Fruit fly (Drosophila melanogaster) whole organism, embryonic: ENCODE measurements around the gene Exn.

ENCODE experiments used
- Asciz ChIP-seq: fragments of 200-800 bp; sonication (Bioruptor generic); optimal IDR thresholded peaks from 2 replicates; lab custom pipeline; 2017; ENCODE audit warnings: missing biosample characterization, mild to moderate bottlenecking, missing genetic modification characterization, missing genetic modification reagents
- CG10209 ChIP-seq: fragments of 200-800 bp; sonication (Bioruptor generic); optimal IDR thresholded peaks from 3 replicates; lab custom pipeline; 2017; ENCODE audit warnings: missing biosample characterization, mild to moderate bottlenecking, missing genetic modification characterization, missing genetic modification reagents
- CG1024 ChIP-seq: fragments of 200-800 bp; sonication (Bioruptor generic); IDR thresholded peaks from 2 replicates; pipeline ENCODE4 v1.3.6; 2022; ENCODE audit warnings: missing biosample characterization, missing genetic modification characterization
- CG10366 ChIP-seq: fragments of 200-800 bp; sonication (Bioruptor generic); IDR thresholded peaks from 2 replicates; pipeline ENCODE4 v1.3.6; 2022; ENCODE audit warnings: missing biosample characterization, missing genetic modification characterization
- CG10543 ChIP-seq: fragments of 200-800 bp; sonication (Bioruptor generic); optimal IDR thresholded peaks from 3 replicates; lab custom pipeline; 2017; ENCODE audit warnings: missing biosample characterization, mild to moderate bottlenecking, missing genetic modification characterization, moderate library complexity
- CG11723 ChIP-seq: fragments of 200-800 bp; sonication (Bioruptor generic); optimal IDR thresholded peaks from 2 replicates; lab custom pipeline; 2017; ENCODE audit warnings: missing biosample characterization, mild to moderate bottlenecking, missing genetic modification characterization
- CG12219 ChIP-seq: fragments of 200-800 bp; sonication (Bioruptor generic); optimal IDR thresholded peaks from 3 replicates; lab custom pipeline; 2018; ENCODE audit warnings: missing biosample characterization, mild to moderate bottlenecking, missing genetic modification characterization
- CG13296 ChIP-seq: fragments of 200-800 bp; sonication (Bioruptor generic); optimal IDR thresholded peaks from 3 replicates; lab custom pipeline; 2018; ENCODE audit warnings: missing biosample characterization, mild to moderate bottlenecking, missing genetic modification characterization
- CG15011 ChIP-seq: fragments of 200-800 bp; sonication (Bioruptor generic); optimal IDR thresholded peaks from 3 replicates; lab custom pipeline; 2018; ENCODE audit warnings: missing biosample characterization, mild to moderate bottlenecking, missing genetic modification characterization
- CG1647 ChIP-seq: fragments of 200-800 bp; sonication (Bioruptor generic); optimal IDR thresholded peaks from 3 replicates; lab custom pipeline; 2016; ENCODE audit warnings: missing biosample characterization, missing genetic modification characterization
- CG16813 ChIP-seq: fragments of 200-800 bp; sonication (Bioruptor generic); IDR thresholded peaks from 3 replicates; pipeline ENCODE4 v1.3.6; 2022; ENCODE audit warnings: missing biosample characterization, missing genetic modification characterization; ENCODE audit not compliant: partially characterized antibody
- CG17829 ChIP-seq: fragments of 200-800 bp; optimal IDR thresholded peaks from 2 replicates; lab custom pipeline; 2019; ENCODE audit warnings: missing biosample characterization, mild to moderate bottlenecking, missing genetic modification characterization, moderate library complexity
- CG2202 ChIP-seq: fragments of 200-800 bp; sonication (Bioruptor generic); optimal IDR thresholded peaks from 2 replicates; lab custom pipeline; 2018; ENCODE audit warnings: missing biosample characterization, mild to moderate bottlenecking, missing genetic modification characterization
- CG2678 ChIP-seq: fragments of 200-800 bp; sonication (Bioruptor generic); optimal IDR thresholded peaks from 3 replicates; lab custom pipeline; 2019; ENCODE audit warnings: missing biosample characterization, mild to moderate bottlenecking, missing genetic modification characterization, moderate library complexity
- CG34376 ChIP-seq: fragments of 200-800 bp; sonication (Bioruptor generic); optimal IDR thresholded peaks from 2 replicates; lab custom pipeline; 2018; ENCODE audit warnings: missing biosample characterization, mild to moderate bottlenecking, missing genetic modification characterization
- CG3726 ChIP-seq: fragments of 200-800 bp; sonication (Bioruptor generic); IDR thresholded peaks from 3 replicates; pipeline ENCODE4, ENCODE4 v1.3.6; 2022; ENCODE audit warnings: missing biosample characterization, missing genetic modification characterization
- CG5245 ChIP-seq: fragments of 200-800 bp; sonication (Bioruptor generic); optimal IDR thresholded peaks from 3 replicates; lab custom pipeline; 2016; ENCODE audit warnings: missing biosample characterization, missing genetic modification characterization
- CG7963 ChIP-seq: fragments of 200-800 bp; sonication (Bioruptor generic); IDR thresholded peaks from 3 replicates; pipeline ENCODE4 v1.3.6; 2022; ENCODE audit warnings: missing biosample characterization, missing genetic modification characterization; ENCODE audit not compliant: partially characterized antibody
- CG7987 ChIP-seq: fragments of 200-800 bp; sonication (Bioruptor generic); optimal IDR thresholded peaks from 2 replicates; lab custom pipeline; 2018; ENCODE audit warnings: missing biosample characterization, mild to moderate bottlenecking, missing genetic modification characterization, moderate library complexity
- CG8281 ChIP-seq: fragments of 200-800 bp; sonication (Bioruptor generic); optimal IDR thresholded peaks from 2 replicates; lab custom pipeline; 2018; ENCODE audit warnings: missing biosample characterization, mild to moderate bottlenecking, missing genetic modification characterization, moderate library complexity
- CG8944 ChIP-seq: fragments of 200-800 bp; sonication (Bioruptor generic); optimal IDR thresholded peaks from 3 replicates; lab custom pipeline; 2016; ENCODE audit warnings: missing biosample characterization, missing genetic modification characterization
- Dll ChIP-seq: fragments of 200-800 bp; sonication (Bioruptor generic); IDR thresholded peaks from 4 replicates; pipeline ENCODE4 v1.3.6; 2022; ENCODE audit warnings: missing biosample characterization, missing genetic modification characterization; ENCODE audit not compliant: partially characterized antibody
- Doc2 ChIP-seq: fragments of 200-800 bp; sonication (Bioruptor generic); IDR thresholded peaks from 2 replicates; pipeline ENCODE4 v1.3.6; 2022; ENCODE audit warnings: missing biosample characterization, missing genetic modification characterization
- Drgx ChIP-seq: fragments of 200-800 bp; sonication (Bioruptor generic); IDR thresholded peaks from 2 replicates; pipeline ENCODE4 v1.3.6; 2022; ENCODE audit warnings: missing biosample characterization, missing genetic modification characterization
- Ets97D ChIP-seq: fragments of 200-800 bp; sonication (Bioruptor generic); optimal IDR thresholded peaks from 3 replicates; lab custom pipeline; 2016; ENCODE audit warnings: missing biosample characterization, missing genetic modification characterization
- Hand ChIP-seq: fragments of 200-800 bp; sonication (Bioruptor generic); optimal IDR thresholded peaks from 2 replicates; lab custom pipeline; 2017; ENCODE audit warnings: mild to moderate bottlenecking, missing biosample characterization, missing genetic modification reagents, missing genetic modification characterization
- Hsf ChIP-seq: fragments of 200-800 bp; sonication (Bioruptor generic); optimal IDR thresholded peaks from 3 replicates; lab custom pipeline; 2016; ENCODE audit warnings: missing biosample characterization, missing genetic modification characterization
- Pdp1 ChIP-seq, 2 experiments: fragments of 200-800 bp; sonication (Bioruptor generic); optimal IDR thresholded peaks; 3 replicates each; lab custom pipeline; 2016; ENCODE audit warnings: missing biosample characterization in 2 of 2, missing genetic modification characterization in 2 of 2, mild to moderate bottlenecking in 1 of 2, moderate library complexity in 1 of 2
- Six4 ChIP-seq: fragments of 200-800 bp; sonication (Bioruptor generic); optimal IDR thresholded peaks from 2 replicates; lab custom pipeline; 2016; ENCODE audit warnings: missing biosample characterization, missing genetic modification characterization
- ash1 ChIP-seq: fragments of 200-800 bp; sonication (Bioruptor generic); optimal IDR thresholded peaks from 2 replicates; lab custom pipeline; 2018; ENCODE audit warnings: missing biosample characterization, mild to moderate bottlenecking, missing genetic modification characterization
- bsh ChIP-seq, 2 experiments: fragments of 200-800 bp; sonication (Bioruptor generic); optimal IDR thresholded peaks; 2 replicates each; lab custom pipeline; 2017 to 2018; ENCODE audit warnings: mild to moderate bottlenecking in 2 of 2, missing biosample characterization in 2 of 2, missing genetic modification characterization in 2 of 2, moderate library complexity in 1 of 2
- cas ChIP-seq: fragments of 200-800 bp; sonication (Bioruptor generic); IDR thresholded peaks from 2 replicates; pipeline ENCODE4 v1.3.6; 2022; ENCODE audit warnings: missing biosample characterization, missing genetic modification characterization
- chif ChIP-seq, 2 experiments: fragments of 200-800 bp; sonication (Bioruptor generic); optimal IDR thresholded peaks; 3 replicates each; lab custom pipeline; 2016; ENCODE audit warnings: missing biosample characterization in 2 of 2, missing genetic modification characterization in 2 of 2
- chn ChIP-seq: fragments of 200-800 bp; sonication (Bioruptor generic); optimal IDR thresholded peaks from 2 replicates; lab custom pipeline; 2016; ENCODE audit warnings: missing biosample characterization, missing genetic modification characterization
- da ChIP-seq: fragments of 200-800 bp; sonication (Bioruptor generic); optimal IDR thresholded peaks from 2 replicates; lab custom pipeline; 2016; ENCODE audit warnings: missing biosample characterization, missing genetic modification characterization
- dmrt11E ChIP-seq: fragments of 200-800 bp; sonication (Bioruptor generic); optimal IDR thresholded peaks from 3 replicates; lab custom pipeline; 2018; ENCODE audit warnings: missing biosample characterization, mild to moderate bottlenecking, missing genetic modification characterization, moderate library complexity
- klu ChIP-seq: fragments of 200-800 bp; sonication (Bioruptor generic); IDR thresholded peaks from 2 replicates; pipeline ENCODE4 v1.3.6; 2022; ENCODE audit warnings: missing biosample characterization, missing genetic modification characterization
- nau ChIP-seq: fragments of 200-800 bp; sonication (Bioruptor generic); optimal IDR thresholded peaks from 3 replicates; lab custom pipeline; 2017; ENCODE audit warnings: missing biosample characterization, mild to moderate bottlenecking, missing genetic modification characterization, missing genetic modification reagents
- nerfin-1 ChIP-seq: fragments of 200-800 bp; sonication (Bioruptor generic); optimal IDR thresholded peaks from 3 replicates; lab custom pipeline; 2019; ENCODE audit warnings: missing biosample characterization, mild to moderate bottlenecking, missing genetic modification characterization, moderate library complexity
- phol ChIP-seq: fragments of 200-800 bp; sonication (Bioruptor generic); optimal IDR thresholded peaks from 3 replicates; lab custom pipeline; 2018; ENCODE audit warnings: missing biosample characterization, mild to moderate bottlenecking, missing genetic modification characterization, moderate library complexity
- pzg ChIP-seq: fragments of 200-800 bp; sonication (Bioruptor generic); optimal IDR thresholded peaks from 3 replicates; lab custom pipeline; 2018; ENCODE audit warnings: missing biosample characterization, mild to moderate bottlenecking, missing genetic modification characterization, moderate library complexity
- sr ChIP-seq: fragments of 200-800 bp; sonication (Bioruptor generic); IDR thresholded peaks from 3 replicates; pipeline ENCODE4 v1.3.6; 2022; ENCODE audit warnings: missing biosample characterization, missing genetic modification characterization
- sug ChIP-seq: fragments of 200-800 bp; optimal IDR thresholded peaks from 2 replicates; lab custom pipeline; 2019; ENCODE audit warnings: missing biosample characterization, mild to moderate bottlenecking, missing genetic modification characterization, moderate library complexity
- toy ChIP-seq: fragments of 200-800 bp; sonication (Bioruptor generic); IDR thresholded peaks from 2 replicates; pipeline ENCODE4 v1.3.6; 2022; ENCODE audit warnings: missing biosample characterization, missing genetic modification characterization
- vnd ChIP-seq: fragments of 200-800 bp; sonication (Bioruptor generic); IDR thresholded peaks from 3 replicates; pipeline ENCODE4 v1.3.6; 2022; ENCODE audit warnings: missing biosample characterization, missing genetic modification characterization; ENCODE audit not compliant: partially characterized antibody
- wdn ChIP-seq: fragments of 200-800 bp; sonication (Bioruptor generic); IDR thresholded peaks from 2 replicates; pipeline ENCODE4 v1.3.6; 2022; ENCODE audit warnings: missing biosample characterization, missing genetic modification characterization
- wek ChIP-seq: fragments of 200-800 bp; sonication (Bioruptor generic); optimal IDR thresholded peaks from 3 replicates; lab custom pipeline; 2018; ENCODE audit warnings: missing biosample characterization, mild to moderate bottlenecking, missing genetic modification characterization, moderate library complexity
- wor ChIP-seq: fragments of 200-800 bp; sonication (Bioruptor generic); IDR thresholded peaks from 2 replicates; pipeline ENCODE4 v1.3.6; 2022; ENCODE audit warnings: missing biosample characterization, missing genetic modification characterization

The Exn gene

DNA sequence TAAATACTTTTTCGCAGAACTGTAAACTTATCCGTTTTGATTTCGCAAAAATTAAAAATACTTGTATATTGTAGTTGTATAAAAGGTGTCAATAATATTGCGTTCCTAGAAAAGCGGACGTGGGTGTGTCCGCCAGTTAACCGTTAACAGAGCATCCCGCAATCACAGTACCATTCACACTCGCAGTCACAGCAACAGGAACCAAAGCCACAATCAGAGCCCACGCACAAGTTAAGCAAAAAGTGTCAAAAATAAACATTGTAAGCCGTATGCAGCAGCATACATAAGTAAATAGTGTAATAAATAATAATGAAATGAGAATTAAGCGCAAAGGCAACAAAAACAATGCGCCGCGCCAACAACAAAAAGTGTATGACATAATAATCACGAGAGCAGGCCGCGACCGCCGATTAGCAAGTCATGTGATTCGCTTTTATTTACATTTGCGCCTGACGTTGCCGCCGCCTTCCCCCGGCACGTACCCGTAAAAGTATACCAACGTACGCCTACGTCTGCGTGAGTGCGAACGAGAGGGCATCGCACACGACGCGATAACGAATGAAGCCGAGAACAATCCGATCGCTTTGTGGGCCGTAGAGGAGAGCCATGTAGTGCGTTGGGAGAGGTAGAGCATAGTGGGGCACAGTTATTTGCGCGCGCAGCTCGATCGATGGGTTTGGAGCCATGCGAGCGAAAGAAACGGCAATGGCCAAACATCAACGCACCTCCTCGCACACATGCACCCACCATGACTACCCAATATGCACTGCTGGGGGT is 40.1 kb downstream of the Exn start (continued):
- TF ChIP-seq pzg (GFP tag; lab: Kevin White, UChicago) (peak; percentile 11), chn (GFP tag; lab: Kevin White, UChicago) (peak; percentile 51), CG2678 (tag; lab: Kevin White, UChicago) (peak; percentile 39), cas (GFP tag; lab: Robert Waterston, UW) (no peak), Hsf (GFP tag; lab: Kevin White, UChicago) (peak; percentile 0), CG11723 (peak; percentile 3), CG8944 (GFP tag; lab: Kevin White, UChicago) (no peak), wdn (GFP tag; lab: Robert Waterston, UW) (no peak), nerfin-1 (no peak), da (no peak), Dll (0 out of 4 replicates have a peak, but pooled peaks have one; percentile 31), Drgx (GFP tag; lab: Robert Waterston, UW) (peak; percentile 46; the same call in 1 of the 2 replicates), CG13296 (peak; percentile 62), vnd (GFP tag; lab: Robert Waterston, UW) (no peak), CG10366 (GFP tag; lab: Robert Waterston, UW) (peak; percentile 49), CG3726 (GFP tag; lab: Robert Waterston, UW) (no peak), Doc2 (GFP tag; lab: Robert Waterston, UW) (no peak), CG5245 (GFP tag; lab: Kevin White, UChicago) (no peak), CG1024 (no peak), CG7963 (GFP tag; lab: Robert Waterston, UW) (0 out of 3 replicates have a peak, but pooled peaks have one; percentile 45), sr (peak; percentile 95), Hand (GFP tag; lab: Kevin White, UChicago) (peak; percentile 45), Six4 (GFP tag; lab: Kevin White, UChicago) (no peak), Asciz (peak; percentile 32), wor (no peak), CG7987 (GFP tag; lab: Kevin White, UChicago) (peak; percentile 82), CG8281 (tag; lab: Kevin White, UChicago) (no peak), ash1 (GFP tag; lab: Kevin White, UChicago) (peak; percentile 60), CG10209 (GFP tag; lab: Kevin White, UChicago) (peak; percentile 54), dmrt11E (tag; lab: Kevin White, UChicago) (no peak), nau (GFP tag; lab: Kevin White, UChicago) (peak; percentile 14), phol (tag; lab: Kevin White, UChicago) (peak; percentile 20), sug (peak; percentile 99), CG10543 (GFP tag; lab: Kevin White, UChicago) (peak; percentile 99), CG34376 (peak; percentile 95), CG15011 (GFP tag; lab: Kevin White, UChicago) (no peak), CG17829 (no peak), Ets97D (no peak), CG16813 (GFP tag; lab: Robert Waterston, UW) (no peak), CG12219 (GFP tag; lab: Kevin White, UChicago) (no peak), bsh (GFP tag; optimal IDR thresholded peaks at IDR 0.05; lab: Kevin White, UChicago) (peak in 1 of 2 experiments; percentile 8), klu (GFP tag; lab: Robert Waterston, UW) (peak; percentile 58; the same call in 1 of the 2 replicates), wek (GFP tag; lab: Kevin White, UChicago) (peak; percentile 14), chif (GFP tag; optimal IDR thresholded peaks at IDR 0.05; lab: Kevin White, UChicago) (no peak), Pdp1 (GFP tag; optimal IDR thresholded peaks at IDR 0.05; lab: Kevin White, UChicago) (peak; percentile 36 to 98), CG2202 (tag; lab: Kevin White, UChicago) (no peak), CG1647 (GFP tag; lab: Kevin White, UChicago) (no peak), toy (GFP tag; lab: Robert Waterston, UW) (no peak)
